Worm (Caenorhabditis elegans) whole organism, L4/young adult: ENCODE results near the gene clec-134.

Experiments used
- dao-5 ChIP-seq: sonication (generic microtip); optimal IDR thresholded peaks from 2 replicates; lab custom pipeline; 2016; ENCODE audit warnings: missing genotype, missing genetic modification characterization, moderate library complexity, missing compliant biosample characterization
- him-1 ChIP-seq: sonication (generic microtip); optimal IDR thresholded peaks from 2 replicates; lab custom pipeline; 2016; ENCODE audit warnings: missing genotype, missing genetic modification reagents, missing genetic modification characterization, missing compliant biosample characterization

DNA sequence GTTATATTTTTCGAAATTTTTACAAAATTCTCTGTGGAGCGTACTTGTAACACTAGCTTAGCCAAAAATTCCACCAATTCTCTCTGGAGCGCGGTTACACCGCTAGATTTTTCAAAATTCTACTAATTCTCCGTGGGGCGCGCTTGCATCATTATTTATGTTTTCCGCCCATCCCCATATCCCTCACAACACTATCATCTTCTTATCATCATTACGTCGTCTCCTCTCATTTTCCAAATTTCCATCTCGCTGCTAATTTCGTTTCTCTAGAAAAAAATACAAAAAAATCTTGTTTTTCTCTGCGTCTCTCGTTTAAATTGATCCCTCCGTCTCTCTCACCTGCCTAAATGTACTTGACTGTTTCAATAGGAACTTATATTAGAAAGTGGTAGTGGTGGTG is 24.6 kb upstream of the clec-134 start:
- no peak for TF ChIP-seq him-1 (tag; lab: Kevin White, UChicago)
- TF ChIP-seq dao-5 (tag; lab: Kevin White, UChicago) = no peak
